Fruit fly (Drosophila melanogaster): ENCODE results near the gene CG43800.

dm6 chr2L:7187920-7188529 lies 44.6 kb downstream of the CG43800 start:
- TF ChIP-seq psq (optimal IDR thresholded peaks at IDR 0.05) (no peak), usp (GFP tag; optimal IDR thresholded peaks at IDR 0.05) (no peak)
